Worm (Caenorhabditis elegans) whole organism, L4 larva: ENCODE measurements around the gene set-11.

Experiments used
- D1046.2 ChIP-seq: fragments of 200-800 bp; sonication (Bioruptor generic); IDR thresholded peaks from 2 replicates; pipeline ENCODE4 v1.3.6; 2022; ENCODE audit warnings: missing genetic modification characterization, missing compliant biosample characterization
- F44E2.7 ChIP-seq: fragments of 200-800 bp; sonication (Bioruptor generic); IDR thresholded peaks from 2 replicates; pipeline ENCODE4 v2.1.2; 2022; ENCODE audit warnings: missing genetic modification characterization, missing compliant biosample characterization
- F49E8.2 ChIP-seq: sonication (generic microtip); optimal IDR thresholded peaks from 2 replicates; lab custom pipeline; 2016; ENCODE audit warnings: missing compliant biosample characterization, mild to moderate bottlenecking, missing genetic modification characterization, borderline replicate concordance
- T20F7.1 ChIP-seq: fragments of 200-800 bp; sonication (Bioruptor generic); optimal IDR thresholded peaks from 2 replicates; lab custom pipeline; 2018; ENCODE audit warnings: mild to moderate bottlenecking, missing genetic modification characterization, missing compliant biosample characterization
- T26A8.4 ChIP-seq: fragments of 200-800 bp; sonication (Bioruptor generic); IDR thresholded peaks from 2 replicates; pipeline ENCODE4 v1.3.6; 2022; ENCODE audit warnings: missing genetic modification characterization, missing compliant biosample characterization
- Y105C5A.15 ChIP-seq: fragments of 200-800 bp; sonication (Bioruptor generic); IDR thresholded peaks from 2 replicates; pipeline ENCODE4 v1.3.6; 2022; ENCODE audit warnings: missing genetic modification characterization, missing compliant biosample characterization
- aha-1 ChIP-seq: fragments of 150-350 bp; peaks from one replicate; lab custom pipeline; 2014; ENCODE audit warnings: missing biosample characterization, missing genetic modification characterization
- ama-1 ChIP-seq: fragments of 150-350 bp; optimal IDR thresholded peaks from 2 replicates; lab custom pipeline; 2014; ENCODE audit warnings: inconsistent platforms, mixed read lengths
- ceh-20 ChIP-seq: fragments of 200-800 bp; sonication (Bioruptor generic); IDR thresholded peaks from 2 replicates; pipeline ENCODE4 v1.3.6; 2022; ENCODE audit warnings: missing genetic modification reagents, missing genetic modification characterization, missing compliant biosample characterization
- ceh-32 ChIP-seq: sonication (generic microtip); optimal IDR thresholded peaks from 2 replicates; lab custom pipeline; 2016; ENCODE audit warnings: mild to moderate bottlenecking, missing genetic modification characterization, missing compliant biosample characterization; ENCODE audit not compliant: poor library complexity
- ceh-82 ChIP-seq: sonication (generic microtip); optimal IDR thresholded peaks from 2 replicates; lab custom pipeline; 2017; ENCODE audit warnings: missing biosample characterization, missing genetic modification characterization
- ces-1 ChIP-seq: fragments of 150-350 bp; sonication (generic microtip); optimal IDR thresholded peaks from 4 replicates; lab custom pipeline; 2014; ENCODE audit warnings: missing biosample characterization, missing genetic modification reagents, missing genetic modification characterization
- daf-12 ChIP-seq: fragments of 150-350 bp; optimal IDR thresholded peaks from 2 replicates; lab custom pipeline; 2014; ENCODE audit warnings: missing biosample characterization, missing genetic modification reagents, missing genetic modification characterization
- daf-16 ChIP-seq, 3 experiments: sonication (generic microtip); optimal IDR thresholded peaks; 2 replicates each; lab custom pipeline; 2016 to 2017; ENCODE audit warnings: missing genetic modification characterization in 3 of 3, missing genetic modification reagents in 3 of 3, mild to moderate bottlenecking in 2 of 3, missing compliant biosample characterization in 2 of 3, missing biosample characterization in 1 of 3, moderate library complexity in 1 of 3
- daf-19 ChIP-seq: fragments of 200-800 bp; sonication (Bioruptor generic); conservative IDR thresholded peaks from 2 replicates; pipeline ENCODE4 v1.3.6; 2022; ENCODE audit warnings: missing genetic modification characterization, missing compliant biosample characterization
- daf-8 ChIP-seq: fragments of 200-800 bp; sonication (Bioruptor generic); IDR thresholded peaks from 2 replicates; pipeline ENCODE4 v1.3.6; 2022; ENCODE audit warnings: missing genetic modification characterization, missing compliant biosample characterization
- dmd-6 ChIP-seq: fragments of 200-800 bp; sonication (Bioruptor generic); IDR thresholded peaks from 2 replicates; pipeline ENCODE4 v1.3.6; 2022; ENCODE audit warnings: missing genetic modification reagents, missing genetic modification characterization, missing compliant biosample characterization
- dmd-8 ChIP-seq: fragments of 200-800 bp; sonication (Bioruptor generic); IDR thresholded peaks from 2 replicates; pipeline ENCODE4 v1.3.6; 2022; ENCODE audit warnings: missing genetic modification characterization, missing compliant biosample characterization
- dmd-9 ChIP-seq: fragments of 200-800 bp; sonication (Bioruptor generic); IDR thresholded peaks from 2 replicates; pipeline ENCODE4 v1.3.6; 2022; ENCODE audit warnings: missing genetic modification reagents, missing genetic modification characterization, missing compliant biosample characterization
- dpl-1 ChIP-seq: fragments of 150-350 bp; optimal IDR thresholded peaks from 2 replicates; lab custom pipeline; 2014; ENCODE audit warnings: missing biosample characterization, missing genetic modification reagents, missing genetic modification characterization
- duxl-1 ChIP-seq: sonication (generic microtip); optimal IDR thresholded peaks from 2 replicates; lab custom pipeline; 2016; ENCODE audit warnings: mild to moderate bottlenecking, missing genetic modification characterization, moderate library complexity, missing compliant biosample characterization; ENCODE audit not compliant: poor library complexity
- egl-27 ChIP-seq: sonication (generic microtip); optimal IDR thresholded peaks from 3 replicates; lab custom pipeline; 2017; ENCODE audit warnings: missing biosample characterization, missing genetic modification reagents, missing genetic modification characterization
- egl-43 ChIP-seq: fragments of 200-800 bp; sonication (Bioruptor generic); IDR thresholded peaks from 2 replicates; pipeline ENCODE4 v1.3.6; 2022; ENCODE audit warnings: missing genetic modification reagents, missing genetic modification characterization, missing compliant biosample characterization
- fkh-10 ChIP-seq: fragments of 150-350 bp; optimal IDR thresholded peaks from 2 replicates; lab custom pipeline; 2014; ENCODE audit warnings: missing biosample characterization, missing genetic modification reagents, missing genetic modification characterization
- gei-8 ChIP-seq: fragments of 200-800 bp; sonication (Bioruptor generic); optimal IDR thresholded peaks from 2 replicates; lab custom pipeline; 2018; ENCODE audit warnings: mild to moderate bottlenecking, missing genetic modification characterization, missing compliant biosample characterization
- hlh-30 ChIP-seq: sonication (generic microtip); optimal IDR thresholded peaks from 2 replicates; lab custom pipeline; 2017; ENCODE audit warnings: antibody characterized with exemption, mild to moderate bottlenecking, missing genetic modification characterization, missing compliant biosample characterization; ENCODE audit not compliant: insufficient read depth
- hmg-1.1 ChIP-seq: fragments of 200-800 bp; sonication (Bioruptor generic); IDR thresholded peaks from 2 replicates; pipeline ENCODE4 v1.3.6; 2022; ENCODE audit warnings: missing genetic modification reagents, missing genetic modification characterization, missing compliant biosample characterization
- lim-7 ChIP-seq: fragments of 200-800 bp; sonication (Bioruptor generic); IDR thresholded peaks from 2 replicates; pipeline ENCODE4 v1.3.6; 2022; ENCODE audit warnings: missing genetic modification characterization, missing compliant biosample characterization
- lin-1 ChIP-seq: fragments of 200-800 bp; sonication (Bioruptor generic); IDR thresholded peaks from 2 replicates; pipeline ENCODE4 v1.3.6; 2022; ENCODE audit warnings: missing genetic modification reagents, missing genetic modification characterization, missing compliant biosample characterization
- lin-13 ChIP-seq: fragments of 150-350 bp; optimal IDR thresholded peaks from 2 replicates; lab custom pipeline; 2014; ENCODE audit warnings: missing biosample characterization, missing genetic modification reagents, missing genetic modification characterization
- lir-3 ChIP-seq: sonication (generic microtip); optimal IDR thresholded peaks from 2 replicates; lab custom pipeline; 2016; ENCODE audit warnings: mild to moderate bottlenecking, missing genetic modification characterization, missing compliant biosample characterization
- lsy-2 ChIP-seq, 2 experiments: fragments of 150-350 bp in 1 of 2; sonication (generic microtip) in 1 of 2; optimal IDR thresholded peaks; 2 replicates each; lab custom pipeline; 2014 to 2017; ENCODE audit warnings: missing biosample characterization in 2 of 2, missing genetic modification characterization in 2 of 2
- mdt-29 ChIP-seq: fragments of 200-800 bp; sonication (Bioruptor generic); IDR thresholded peaks from 2 replicates; pipeline ENCODE4 v1.3.6; 2022; ENCODE audit warnings: missing genetic modification reagents, missing genetic modification characterization, missing compliant biosample characterization
- nhr-10 ChIP-seq: fragments of 150-350 bp; optimal IDR thresholded peaks from 2 replicates; lab custom pipeline; 2014; ENCODE audit warnings: missing biosample characterization, missing genetic modification characterization
- nhr-28 ChIP-seq: fragments of 150-350 bp; optimal IDR thresholded peaks from 2 replicates; lab custom pipeline; 2014; ENCODE audit warnings: missing biosample characterization, missing genetic modification characterization
- nhr-42 ChIP-seq: fragments of 200-800 bp; sonication (Bioruptor generic); IDR thresholded peaks from 2 replicates; pipeline ENCODE4 v1.3.6; 2022; ENCODE audit warnings: missing genetic modification characterization, missing compliant biosample characterization
- nhr-76 ChIP-seq: fragments of 150-350 bp; optimal IDR thresholded peaks from 2 replicates; lab custom pipeline; 2014; ENCODE audit warnings: missing biosample characterization, missing genetic modification characterization
- nhr-77 ChIP-seq: fragments of 150-350 bp; optimal IDR thresholded peaks from 2 replicates; lab custom pipeline; 2014; ENCODE audit warnings: missing biosample characterization, missing genetic modification characterization
- pha-4 ChIP-seq, 2 experiments: fragments of 150-350 bp in 1 of 2; fragments of 200-800 bp in 1 of 2; sonication (Bioruptor generic) in 1 of 2; IDR thresholded peaks in 1 of 2; optimal IDR thresholded peaks in 1 of 2; 2 replicates each; pipeline versions ENCODE4 v1.3.6 to Lab custom; 2014 to 2022; ENCODE audit warnings: missing genetic modification characterization in 2 of 2, missing genetic modification reagents in 2 of 2, missing biosample characterization in 1 of 2, missing compliant biosample characterization in 1 of 2
- php-3 ChIP-seq: fragments of 200-800 bp; sonication (Bioruptor generic); IDR thresholded peaks from 2 replicates; pipeline ENCODE4 v1.3.6; 2022; ENCODE audit warnings: missing genetic modification reagents, missing genetic modification characterization, missing compliant biosample characterization
- pqm-1 ChIP-seq: sonication (generic microtip); optimal IDR thresholded peaks from 2 replicates; lab custom pipeline; 2017; ENCODE audit warnings: missing biosample characterization, missing genetic modification characterization
- sdz-12 ChIP-seq: fragments of 200-800 bp; sonication (Bioruptor generic); optimal IDR thresholded peaks from 2 replicates; lab custom pipeline; 2018; ENCODE audit warnings: mild to moderate bottlenecking, missing genetic modification characterization, missing compliant biosample characterization
- skn-1 ChIP-seq: fragments of 150-350 bp; optimal IDR thresholded peaks from 2 replicates; lab custom pipeline; 2014; ENCODE audit warnings: missing biosample characterization, missing genetic modification characterization
- snpc-4 ChIP-seq: fragments of 150-350 bp; optimal IDR thresholded peaks from 2 replicates; lab custom pipeline; 2014; ENCODE audit warnings: missing biosample characterization, missing genetic modification characterization
- tra-1 ChIP-seq: fragments of 200-800 bp; sonication (Bioruptor generic); IDR thresholded peaks from 2 replicates; pipeline ENCODE4 v1.3.6; 2022; ENCODE audit warnings: missing genetic modification reagents, missing genetic modification characterization, missing compliant biosample characterization
- unc-130 ChIP-seq: sonication (generic microtip); optimal IDR thresholded peaks from 2 replicates; lab custom pipeline; 2016; ENCODE audit warnings: missing genetic modification reagents, missing genetic modification characterization, missing compliant biosample characterization
- zag-1 ChIP-seq: fragments of 150-350 bp; optimal IDR thresholded peaks from 2 replicates; lab custom pipeline; 2014; ENCODE audit warnings: missing biosample characterization, missing genetic modification characterization
- zfp-2 ChIP-seq: sonication (generic microtip); optimal IDR thresholded peaks from 2 replicates; lab custom pipeline; 2016; ENCODE audit warnings: mild to moderate bottlenecking, missing genetic modification characterization, missing compliant biosample characterization
- zip-11 ChIP-seq: fragments of 200-800 bp; sonication (Bioruptor generic); IDR thresholded peaks from 2 replicates; pipeline ENCODE4 v1.3.6; 2022; ENCODE audit warnings: missing genetic modification characterization, missing compliant biosample characterization
- ztf-11 ChIP-seq: fragments of 150-350 bp; optimal IDR thresholded peaks from 2 replicates; lab custom pipeline; 2014; ENCODE audit warnings: missing biosample characterization, missing genetic modification characterization

The set-11 gene

ce11 chrII:2735192-2735591, 42.8 kb upstream of the set-11 start, which contains the start of gene wdr-31:
Gene wdr-31 (minus strand): TSS chrII:2735292.
- TF ChIP-seq aha-1 (tag; lab: Kevin White, UChicago) (no peak), ces-1 (GFP tag; lab: Kevin White, UChicago) (no peak), fkh-10 (GFP tag; lab: Kevin White, UChicago) (no peak)

- TF ChIP-seq daf-19 (GFP tag; lab: Robert Waterston, UW) (no peak), hmg-1.1 (GFP tag; lab: Robert Waterston, UW) (peak; percentile 72), sdz-12 (GFP tag; lab: Kevin White, UChicago) (no peak), T20F7.1 (GFP tag; lab: Kevin White, UChicago) (no peak), pha-4 (GFP tag; IDR thresholded peaks at IDR 0.05; lab: Robert Waterston, UW) (no peak), pha-4 (tag; optimal IDR thresholded peaks at IDR 0.05; lab: Kevin White, UChicago) (no peak), F44E2.7 (GFP tag; lab: Robert Waterston, UW) (no peak), ceh-32 (tag; lab: Kevin White, UChicago) (no peak), pqm-1 (tag; lab: Kevin White, UChicago) (no peak), zfp-2 (no peak), egl-43 (GFP tag; lab: Robert Waterston, UW) (0 out of 2 replicates have a peak, but pooled peaks have one; percentile 7), tra-1 (GFP tag; lab: Robert Waterston, UW) (no peak), dmd-6 (GFP tag; lab: Robert Waterston, UW) (0 out of 2 replicates have a peak, but pooled peaks have one; percentile 8), ceh-20 (GFP tag; lab: Robert Waterston, UW) (no peak), daf-12 (tag; lab: Kevin White, UChicago) (no peak), lin-1 (GFP tag; lab: Robert Waterston, UW) (no peak), F49E8.2 (tag; lab: Kevin White, UChicago) (no peak), php-3 (no peak), mdt-29 (GFP tag; lab: Robert Waterston, UW) (no peak), lim-7 (GFP tag; lab: Robert Waterston, UW) (no peak), zip-11 (no peak), lir-3 (tag; lab: Kevin White, UChicago) (no peak), snpc-4 (no peak), hlh-30 (peak; percentile 46), nhr-77 (tag; lab: Kevin White, UChicago) (no peak), ama-1 (lab: Kevin White, UChicago) (no peak), unc-130 (GFP tag; lab: Kevin White, UChicago) (no peak), ztf-11 (tag; lab: Kevin White, UChicago) (no peak), skn-1 (tag; lab: Kevin White, UChicago) (no peak), D1046.2 (no peak), lin-13 (no peak), Y105C5A.15 (GFP tag; lab: Robert Waterston, UW) (no peak), aha-1 (tag; lab: Kevin White, UChicago) (peak; percentile 70), gei-8 (GFP tag; lab: Kevin White, UChicago) (no peak), nhr-42 (GFP tag; lab: Robert Waterston, UW) (no peak), dmd-8 (GFP tag; lab: Robert Waterston, UW) (no peak), daf-8 (GFP tag; lab: Robert Waterston, UW) (no peak), nhr-76 (tag; lab: Kevin White, UChicago) (no peak), T26A8.4 (GFP tag; lab: Robert Waterston, UW) (no peak), duxl-1 (tag; lab: Kevin White, UChicago) (peak; percentile 84), daf-16 (GFP tag; optimal IDR thresholded peaks at IDR 0.05; lab: Kevin White, UChicago) (no peak), daf-16 (tag; optimal IDR thresholded peaks at IDR 0.05; lab: Kevin White, UChicago) (no peak), lsy-2 (tag; optimal IDR thresholded peaks at IDR 0.05; lab: Kevin White, UChicago) (peak in 1 of 2 experiments; percentile 30), zag-1 (tag; lab: Kevin White, UChicago) (no peak), dmd-9 (GFP tag; lab: Robert Waterston, UW) (0 out of 2 replicates have a peak, but pooled peaks have one; percentile 44), nhr-28 (no peak), ceh-82 (tag; lab: Kevin White, UChicago) (no peak), egl-27 (tag; lab: Kevin White, UChicago) (no peak), dpl-1 (GFP tag; lab: Kevin White, UChicago) (no peak), nhr-10 (no peak)
Observed at ce11 chrII:2734735-2735134, 42.4 kb upstream of the set-11 start.
